Worm (Caenorhabditis elegans) whole organism, L2 larva: Measurements from ENCODE around the gene lim-4.

Source experiments
- F13H6.1 ChIP-seq: sonication (generic microtip); optimal IDR thresholded peaks from 2 replicates; lab custom pipeline; 2016; ENCODE audit warnings: missing genetic modification characterization, missing compliant biosample characterization
- R02D3.7 ChIP-seq: fragments of 150-350 bp; optimal IDR thresholded peaks from 2 replicates; lab custom pipeline; 2014; ENCODE audit warnings: missing biosample characterization, missing genetic modification characterization
- ZK546.5 ChIP-seq: sonication (generic microtip); optimal IDR thresholded peaks from 2 replicates; lab custom pipeline; 2017; ENCODE audit warnings: missing biosample characterization, missing genetic modification characterization
- aly-2 ChIP-seq: fragments of 150-350 bp; optimal IDR thresholded peaks from 2 replicates; lab custom pipeline; 2014; ENCODE audit warnings: missing biosample characterization, missing genetic modification characterization
- ceh-16 ChIP-seq: fragments of 150-350 bp; optimal IDR thresholded peaks from 2 replicates; lab custom pipeline; 2014; ENCODE audit warnings: missing biosample characterization, missing genetic modification characterization
- lin-11 ChIP-seq: fragments of 150-350 bp; sonication (generic microtip); optimal IDR thresholded peaks from 2 replicates; lab custom pipeline; 2014; ENCODE audit warnings: missing biosample characterization, missing genetic modification characterization, inconsistent platforms, mixed read lengths
- lsy-2 ChIP-seq, 2 experiments: fragments of 150-350 bp in 1 of 2; sonication (generic microtip) in 1 of 2; optimal IDR thresholded peaks; 2 replicates each; lab custom pipeline; 2014 to 2017; ENCODE audit warnings: missing biosample characterization in 2 of 2, missing genetic modification characterization in 2 of 2
- nhr-129 ChIP-seq: fragments of 150-350 bp; optimal IDR thresholded peaks from 2 replicates; lab custom pipeline; 2014; ENCODE audit warnings: missing biosample characterization, missing genetic modification characterization
- nhr-77 ChIP-seq: fragments of 150-350 bp; optimal IDR thresholded peaks from 2 replicates; lab custom pipeline; 2014; ENCODE audit warnings: missing biosample characterization, missing genetic modification characterization
- sma-9 ChIP-seq, 2 experiments: fragments of 150-350 bp in 1 of 2; sonication (generic microtip) in 1 of 2; optimal IDR thresholded peaks; 2 replicates each; lab custom pipeline; 2014 to 2016; ENCODE audit warnings: missing genetic modification characterization in 2 of 2, mild to moderate bottlenecking in 1 of 2, missing biosample characterization in 1 of 2, missing compliant biosample characterization in 1 of 2, missing genetic modification reagents in 1 of 2, moderate library complexity in 1 of 2
- snpc-4 ChIP-seq: fragments of 150-350 bp; optimal IDR thresholded peaks from 2 replicates; lab custom pipeline; 2014; ENCODE audit warnings: missing biosample characterization, missing genetic modification characterization
- unc-39 ChIP-seq: fragments of 150-350 bp; optimal IDR thresholded peaks from 2 replicates; lab custom pipeline; 2014; ENCODE audit warnings: missing biosample characterization, missing genetic modification characterization
- ztf-11 ChIP-seq: sonication (generic microtip); optimal IDR thresholded peaks from 2 replicates; lab custom pipeline; 2017; ENCODE audit warnings: missing biosample characterization, missing genetic modification characterization

ce11 chrX:3920747-3921146 lies 47.4 kb upstream of the lim-4 start:
- TF ChIP-seq nhr-77 (no peak), ZK546.5 (tag; lab: Kevin White, UChicago) (no peak), ceh-16 (no peak), nhr-129 (tag; lab: Kevin White, UChicago) (no peak), unc-39 (tag; lab: Kevin White, UChicago) (no peak), snpc-4 (no peak), aly-2 (tag; lab: Kevin White, UChicago) (no peak), ztf-11 (tag; lab: Kevin White, UChicago) (no peak), F13H6.1 (tag; lab: Kevin White, UChicago) (no peak), lsy-2 (tag; optimal IDR thresholded peaks at IDR 0.05; lab: Kevin White, UChicago) (no peak), sma-9 (GFP tag; optimal IDR thresholded peaks at IDR 0.05; lab: Kevin White, UChicago) (no peak), sma-9 (tag; optimal IDR thresholded peaks at IDR 0.05; lab: Kevin White, UChicago) (no peak), lin-11 (no peak), R02D3.7 (no peak)
